Fruit fly (Drosophila melanogaster): ENCODE data around the gene CG46462.
A peak's percentile ranks its signal among the peaks of the same experiment; 100 is the strongest.

dm6 chr3L:19901486-19902255 lies 29.8 kb upstream of the CG46462 start:
- TF ChIP-seq Myc (optimal IDR thresholded peaks at IDR 0.05) (no peak), dl (GFP tag; optimal IDR thresholded peaks at IDR 0.05; ENCODE audit: insufficient read depth in 1 of 2, partially characterized antibody in 2 of 2) (no peak), sage (GFP tag; optimal IDR thresholded peaks at IDR 0.05) (no peak), Hr78 (GFP tag; optimal IDR thresholded peaks at IDR 0.05) (no peak), OdsH (GFP tag; optimal IDR thresholded peaks at IDR 0.05) (no peak), usp (GFP tag; optimal IDR thresholded peaks at IDR 0.05) (no peak), HLH106 (tag; optimal IDR thresholded peaks at IDR 0.05) (no peak), Vsx2 (GFP tag; optimal IDR thresholded peaks at IDR 0.05; ENCODE audit: partially characterized antibody) (no peak), psq (GFP tag; optimal IDR thresholded peaks at IDR 0.05) (no peak), foxo (GFP tag; optimal IDR thresholded peaks at IDR 0.05) (no peak), h (GFP tag; optimal IDR thresholded peaks at IDR 0.05) (no peak), Rel (GFP tag; optimal IDR thresholded peaks at IDR 0.05) (no peak), Rel (tag; optimal IDR thresholded peaks at IDR 0.05) (peak; percentile 71), N (GFP tag; optimal IDR thresholded peaks at IDR 0.05) (no peak)
